Worm (Caenorhabditis elegans): ENCODE data around the gene T24H10.1.

DNA sequence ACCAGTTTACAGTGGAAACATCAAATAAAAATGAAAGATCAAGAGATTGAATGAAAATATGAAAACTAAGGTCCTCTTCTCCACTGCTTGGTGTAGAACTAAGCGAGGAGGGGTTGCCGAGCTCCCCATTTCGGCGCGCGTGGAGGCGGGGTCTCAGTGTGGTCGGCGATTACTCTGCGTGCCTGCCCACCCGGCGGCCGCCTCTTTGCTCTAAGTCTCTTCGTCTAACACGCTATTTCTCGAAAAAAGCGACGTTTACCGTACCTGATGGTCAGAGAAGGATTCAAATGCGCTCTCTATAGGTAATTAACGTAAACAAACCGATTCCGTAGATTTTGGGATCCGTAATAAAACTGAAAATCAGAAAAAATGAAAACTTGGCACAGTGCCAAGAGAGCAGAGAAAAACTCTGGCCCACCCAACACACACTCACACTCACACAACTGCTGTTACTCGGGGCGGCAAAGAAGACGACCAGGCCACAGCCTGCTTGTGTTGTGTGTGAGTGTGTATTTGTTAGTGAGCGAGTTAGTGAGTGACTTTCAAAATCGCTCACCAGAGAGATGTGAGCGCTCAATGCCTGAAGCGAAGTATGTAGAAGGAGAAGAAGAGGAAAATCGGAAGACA lies 37.5 kb upstream of the T24H10.1 start:
- TF ChIP-seq him-1 (tag; optimal IDR thresholded peaks at IDR 0.05) (peak; percentile 31), dao-5 (tag; optimal IDR thresholded peaks at IDR 0.05) (peak; percentile 18), W03F9.2 (tag; optimal IDR thresholded peaks at IDR 0.05) (no peak)

Measured in whole organism, L4/young adult.